Fruit fly (Drosophila melanogaster) whole organism: Measurements from ENCODE around the gene Rbf.

Source experiments
- Dll ChIP-seq: fragments of >200 bp; optimal IDR thresholded peaks from 2 replicates; lab custom pipeline; 2017
- EcR ChIP-seq, 2 experiments: fragments of >200 bp; optimal IDR thresholded peaks; 2 replicates each; lab custom pipeline; 2017; ENCODE audit warnings: missing biosample characterization in 2 of 2, missing genetic modification characterization in 2 of 2, missing genetic modification reagents in 2 of 2
- psq ChIP-seq: fragments of >200 bp; optimal IDR thresholded peaks from 2 replicates; lab custom pipeline; 2017
- usp ChIP-seq: fragments of >200 bp; optimal IDR thresholded peaks from 2 replicates; lab custom pipeline; 2017; ENCODE audit warnings: missing biosample characterization, missing genetic modification characterization, mixed read lengths

DNA sequence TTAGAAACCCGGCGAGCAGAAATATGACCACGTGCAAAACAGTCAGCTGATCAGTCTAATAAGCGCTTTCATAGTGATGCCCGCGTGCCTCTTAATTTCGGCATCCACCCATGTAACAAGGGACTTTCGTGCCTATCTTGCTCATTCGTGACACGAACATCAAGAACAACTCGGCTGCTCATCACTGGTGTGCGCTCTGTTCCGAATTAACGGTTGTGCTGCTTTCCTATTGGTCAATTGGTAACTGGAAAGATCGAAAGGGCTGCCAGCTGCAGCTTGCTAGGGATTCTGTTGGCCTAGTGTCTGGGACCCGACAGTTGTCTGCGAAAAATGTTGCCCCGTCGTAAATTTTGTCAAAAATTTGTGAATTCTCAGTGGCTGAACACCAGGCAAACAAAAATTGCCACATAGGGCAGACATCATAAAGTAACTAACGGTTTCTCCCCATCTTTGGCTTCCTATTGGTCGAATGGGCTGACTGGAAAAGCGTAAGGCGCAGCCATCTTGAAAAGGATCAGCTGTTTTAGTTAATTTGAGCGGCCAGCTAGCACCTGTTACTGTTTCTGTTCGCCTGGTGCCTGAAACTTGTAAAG lies 4.8 kb downstream of the Rbf start:
- no peak for TF ChIP-seq psq
- no peak for TF ChIP-seq usp (GFP tag; lab: Kevin White, UChicago)
- TF ChIP-seq Dll (lab: Kevin White, UChicago): no peak
- TF ChIP-seq EcR (GFP tag; optimal IDR thresholded peaks at IDR 0.05; lab: Kevin White, UChicago): no peak
